Fruit fly (Drosophila melanogaster) whole organism, embryonic: ENCODE data around the gene CG17190.

ENCODE experiments used
- Abd-B ChIP-seq: fragments of 200-800 bp; sonication (Bioruptor generic); optimal IDR thresholded peaks from 2 replicates; lab custom pipeline; 2018; ENCODE audit warnings: missing biosample characterization, mild to moderate bottlenecking, missing genetic modification characterization, moderate library complexity
- Asciz ChIP-seq: fragments of 200-800 bp; sonication (Bioruptor generic); optimal IDR thresholded peaks from 2 replicates; lab custom pipeline; 2017; ENCODE audit warnings: missing biosample characterization, mild to moderate bottlenecking, missing genetic modification characterization, missing genetic modification reagents
- B-H1 ChIP-seq: fragments of 200-800 bp; sonication (Bioruptor generic); IDR thresholded peaks from 3 replicates; pipeline ENCODE4 v1.3.6; 2022; ENCODE audit warnings: missing biosample characterization, missing genetic modification characterization
- Blimp-1 ChIP-seq: fragments of 200-800 bp; sonication (Bioruptor generic); optimal IDR thresholded peaks from 3 replicates; lab custom pipeline; 2018; ENCODE audit warnings: missing biosample characterization, missing genetic modification characterization, mild to moderate bottlenecking, moderate library complexity, missing genetic modification reagents
- BtbVII ChIP-seq: fragments of 200-800 bp; sonication (Bioruptor generic); optimal IDR thresholded peaks from 3 replicates; lab custom pipeline; 2017; ENCODE audit warnings: missing biosample characterization, mild to moderate bottlenecking, missing genetic modification characterization
- CG10147 ChIP-seq: fragments of 200-800 bp; sonication (Bioruptor generic); optimal IDR thresholded peaks from 2 replicates; lab custom pipeline; 2019; ENCODE audit warnings: missing biosample characterization, mild to moderate bottlenecking, missing genetic modification characterization, moderate library complexity
- CG10274 ChIP-seq: fragments of 200-800 bp; sonication (Bioruptor generic); optimal IDR thresholded peaks from 3 replicates; lab custom pipeline; 2017; ENCODE audit warnings: missing biosample characterization, mild to moderate bottlenecking, missing genetic modification characterization
- CG10321 ChIP-seq: fragments of 200-800 bp; sonication (Bioruptor generic); IDR thresholded peaks from 2 replicates; pipeline ENCODE4 v1.3.6; 2022; ENCODE audit warnings: missing biosample characterization, missing genetic modification characterization
- CG10366 ChIP-seq: fragments of 200-800 bp; sonication (Bioruptor generic); IDR thresholded peaks from 2 replicates; pipeline ENCODE4 v1.3.6; 2022; ENCODE audit warnings: missing biosample characterization, missing genetic modification characterization
- CG10654 ChIP-seq: fragments of 200-800 bp; sonication (Bioruptor generic); optimal IDR thresholded peaks from 2 replicates; lab custom pipeline; 2016; ENCODE audit warnings: missing biosample characterization, missing genetic modification characterization
- CG10959 ChIP-seq: fragments of 200-800 bp; sonication (Bioruptor generic); IDR thresholded peaks from 2 replicates; pipeline ENCODE4 v1.3.6; 2022; ENCODE audit warnings: missing biosample characterization, missing genetic modification characterization
- CG11696 ChIP-seq: fragments of 200-800 bp; sonication (Bioruptor generic); IDR thresholded peaks from 2 replicates; pipeline ENCODE4 v1.3.6; 2022; ENCODE audit warnings: missing biosample characterization, missing genetic modification characterization
- CG14014 ChIP-seq: fragments of 200-800 bp; sonication (Bioruptor generic); IDR thresholded peaks from 2 replicates; pipeline ENCODE4 v1.3.6; 2022; ENCODE audit warnings: missing biosample characterization, missing genetic modification characterization
- CG16815 ChIP-seq: fragments of 200-800 bp; sonication (Bioruptor generic); optimal IDR thresholded peaks from 3 replicates; lab custom pipeline; 2017; ENCODE audit warnings: missing biosample characterization, mild to moderate bottlenecking, missing genetic modification characterization
- CG16863 ChIP-seq: fragments of 200-800 bp; sonication (Bioruptor generic); optimal IDR thresholded peaks from 3 replicates; lab custom pipeline; 2016; ENCODE audit warnings: missing biosample characterization, missing genetic modification characterization
- CG1832 ChIP-seq: fragments of 200-800 bp; sonication (Bioruptor generic); optimal IDR thresholded peaks from 2 replicates; lab custom pipeline; 2017; ENCODE audit warnings: missing biosample characterization, mild to moderate bottlenecking, missing genetic modification characterization, inconsistent platforms
- CG31365 ChIP-seq: fragments of 200-800 bp; sonication (Bioruptor generic); optimal IDR thresholded peaks from 2 replicates; lab custom pipeline; 2018; ENCODE audit warnings: missing biosample characterization, mild to moderate bottlenecking, missing genetic modification characterization
- CG32532 ChIP-seq: fragments of 200-800 bp; sonication (Bioruptor generic); IDR thresholded peaks from 2 replicates; pipeline ENCODE4 v1.3.6; 2022; ENCODE audit warnings: missing biosample characterization, missing genetic modification characterization
- CG7271 ChIP-seq: fragments of 200-800 bp; sonication (Bioruptor generic); optimal IDR thresholded peaks from 2 replicates; lab custom pipeline; 2018; ENCODE audit warnings: missing biosample characterization, mild to moderate bottlenecking, missing genetic modification characterization, moderate library complexity
- CG7928 ChIP-seq: fragments of 200-800 bp; sonication (Bioruptor generic); optimal IDR thresholded peaks from 2 replicates; lab custom pipeline; 2017; ENCODE audit warnings: missing biosample characterization, mild to moderate bottlenecking, missing genetic modification characterization
- CG8765 ChIP-seq: fragments of 200-800 bp; sonication (Bioruptor generic); IDR thresholded peaks from 2 replicates; pipeline ENCODE4 v1.3.6; 2022; ENCODE audit warnings: missing biosample characterization, missing genetic modification characterization
- Dll ChIP-seq: fragments of 200-800 bp; sonication (Bioruptor generic); IDR thresholded peaks from 4 replicates; pipeline ENCODE4 v1.3.6; 2022; ENCODE audit warnings: missing biosample characterization, missing genetic modification characterization; ENCODE audit not compliant: partially characterized antibody
- Ets97D ChIP-seq: fragments of 200-800 bp; sonication (Bioruptor generic); optimal IDR thresholded peaks from 3 replicates; lab custom pipeline; 2016; ENCODE audit warnings: missing biosample characterization, missing genetic modification characterization
- Hmr ChIP-seq: fragments of 200-800 bp; sonication (Bioruptor generic); optimal IDR thresholded peaks from 3 replicates; lab custom pipeline; 2017; ENCODE audit warnings: mild to moderate bottlenecking, missing biosample characterization, missing genetic modification reagents, missing genetic modification characterization
- Hr39 ChIP-seq: fragments of >200 bp; optimal IDR thresholded peaks from 2 replicates; lab custom pipeline; 2017
- Opbp ChIP-seq: fragments of 200-800 bp; sonication (Bioruptor generic); IDR thresholded peaks from 3 replicates; pipeline ENCODE4 v1.3.6; 2022; ENCODE audit warnings: missing biosample characterization, missing genetic modification characterization; ENCODE audit not compliant: partially characterized antibody
- Scr ChIP-seq: fragments of 200-800 bp; sonication (Bioruptor generic); IDR thresholded peaks from 2 replicates; pipeline ENCODE4 v1.3.6; 2022; ENCODE audit warnings: missing biosample characterization, missing genetic modification characterization; ENCODE audit not compliant: partially characterized antibody
- Side ChIP-seq: fragments of 200-800 bp; sonication (Bioruptor generic); optimal IDR thresholded peaks from 2 replicates; lab custom pipeline; 2016; ENCODE audit warnings: missing biosample characterization, missing genetic modification characterization
- Sox100B ChIP-seq: fragments of 200-800 bp; sonication (Bioruptor generic); optimal IDR thresholded peaks from 3 replicates; lab custom pipeline; 2018; ENCODE audit warnings: missing biosample characterization, mild to moderate bottlenecking, missing genetic modification characterization
- Taf1 ChIP-seq: fragments of 200-800 bp; sonication (Bioruptor generic); IDR thresholded peaks from 2 replicates; pipeline ENCODE4 v1.3.6; 2022; ENCODE audit warnings: missing biosample characterization, missing genetic modification characterization
- aop ChIP-seq: fragments of 200-800 bp; sonication (Bioruptor generic); IDR thresholded peaks from 2 replicates; pipeline ENCODE4 v1.3.6; 2022; ENCODE audit warnings: missing biosample characterization, missing genetic modification characterization
- bcd ChIP-seq: fragments of 200-800 bp; sonication (Bioruptor generic); optimal IDR thresholded peaks from 2 replicates; lab custom pipeline; 2017; ENCODE audit warnings: missing biosample characterization, mild to moderate bottlenecking, missing genetic modification characterization
- cad ChIP-seq: fragments of >200 bp; optimal IDR thresholded peaks from 2 replicates; lab custom pipeline; 2017; ENCODE audit warnings: missing biosample characterization, missing genetic modification characterization
- croc ChIP-seq: fragments of 200-800 bp; sonication (Bioruptor generic); conservative IDR thresholded peaks from 3 replicates; pipeline ENCODE4 v1.3.6; 2022; ENCODE audit warnings: missing biosample characterization, missing genetic modification characterization
- dmrt11E ChIP-seq: fragments of 200-800 bp; sonication (Bioruptor generic); optimal IDR thresholded peaks from 3 replicates; lab custom pipeline; 2018; ENCODE audit warnings: missing biosample characterization, mild to moderate bottlenecking, missing genetic modification characterization, moderate library complexity
- fd102C ChIP-seq: fragments of 200-800 bp; sonication (Bioruptor generic); optimal IDR thresholded peaks from 2 replicates; lab custom pipeline; 2018; ENCODE audit warnings: missing biosample characterization, mild to moderate bottlenecking, missing genetic modification characterization, moderate library complexity
- fd64A ChIP-seq: fragments of 200-800 bp; sonication (Bioruptor generic); optimal IDR thresholded peaks from 3 replicates; lab custom pipeline; 2018; ENCODE audit warnings: missing biosample characterization, mild to moderate bottlenecking, missing genetic modification characterization
- fru ChIP-seq: fragments of >200 bp; optimal IDR thresholded peaks from 2 replicates; lab custom pipeline; 2017
- fu2 ChIP-seq: fragments of 200-800 bp; sonication (Bioruptor generic); optimal IDR thresholded peaks from 2 replicates; lab custom pipeline; 2016; ENCODE audit warnings: missing biosample characterization, missing genetic modification characterization
- gsb ChIP-seq: fragments of 200-800 bp; sonication (Bioruptor generic); IDR thresholded peaks from 2 replicates; pipeline ENCODE4 v1.3.6; 2022; ENCODE audit warnings: missing biosample characterization, missing genetic modification characterization
- gsb-n ChIP-seq: fragments of 200-800 bp; sonication (Bioruptor generic); optimal IDR thresholded peaks from 3 replicates; lab custom pipeline; 2018; ENCODE audit warnings: missing biosample characterization, mild to moderate bottlenecking, missing genetic modification characterization
- jumu ChIP-seq: fragments of 200-800 bp; sonication (Bioruptor generic); optimal IDR thresholded peaks from 3 replicates; lab custom pipeline; 2016; ENCODE audit warnings: missing biosample characterization, missing genetic modification characterization
- klu ChIP-seq: fragments of 200-800 bp; sonication (Bioruptor generic); IDR thresholded peaks from 2 replicates; pipeline ENCODE4 v1.3.6; 2022; ENCODE audit warnings: missing biosample characterization, missing genetic modification characterization
- nerfin-2 ChIP-seq: fragments of 200-800 bp; sonication (Bioruptor generic); IDR thresholded peaks from 2 replicates; pipeline ENCODE4 v1.3.6; 2022; ENCODE audit warnings: missing biosample characterization, missing genetic modification characterization; ENCODE audit not compliant: partially characterized antibody
- run ChIP-seq: fragments of 200-800 bp; sonication (Bioruptor generic); optimal IDR thresholded peaks from 3 replicates; lab custom pipeline; 2018; ENCODE audit warnings: missing biosample characterization, mild to moderate bottlenecking, missing genetic modification characterization
- slbo ChIP-seq: fragments of 200-800 bp; sonication (Bioruptor generic); IDR thresholded peaks from 2 replicates; pipeline ENCODE4 v1.3.6; 2022; ENCODE audit warnings: missing biosample characterization, missing genetic modification characterization
- sna ChIP-seq: fragments of 200-800 bp; sonication (Bioruptor generic); IDR thresholded peaks from 2 replicates; pipeline ENCODE4 v1.3.6; 2022; ENCODE audit warnings: missing biosample characterization, missing genetic modification characterization; ENCODE audit not compliant: partially characterized antibody
- tll ChIP-seq, 2 experiments: fragments of 200-800 bp in 1 of 2; fragments of >200 bp in 1 of 2; sonication (Bioruptor generic) in 1 of 2; optimal IDR thresholded peaks; 2 replicates each; lab custom pipeline; 2017 to 2019; ENCODE audit warnings: missing biosample characterization in 2 of 2, missing genetic modification characterization in 2 of 2, mild to moderate bottlenecking in 1 of 2, moderate library complexity in 1 of 2
- twi ChIP-seq: fragments of 200-800 bp; optimal IDR thresholded peaks from 2 replicates; lab custom pipeline; 2019; ENCODE audit warnings: missing biosample characterization, mild to moderate bottlenecking, missing genetic modification characterization, moderate library complexity
- vnd ChIP-seq: fragments of 200-800 bp; sonication (Bioruptor generic); IDR thresholded peaks from 3 replicates; pipeline ENCODE4 v1.3.6; 2022; ENCODE audit warnings: missing biosample characterization, missing genetic modification characterization; ENCODE audit not compliant: partially characterized antibody
- zen ChIP-seq: fragments of 200-800 bp; sonication (Bioruptor generic); optimal IDR thresholded peaks from 3 replicates; lab custom pipeline; 2018; ENCODE audit warnings: missing biosample characterization, mild to moderate bottlenecking, missing genetic modification characterization, moderate library complexity
- zfh1 ChIP-seq: fragments of 200-800 bp; sonication (Bioruptor generic); IDR thresholded peaks from 3 replicates; pipeline ENCODE4 v1.3.6; 2022; ENCODE audit warnings: missing biosample characterization, missing genetic modification characterization

Gene CG17190

dm6 chr3R:19995408-19995807 lies 17.9 kb downstream of the CG17190 start (continued):
- TF ChIP-seq jumu (GFP tag; lab: Kevin White, UChicago) (no peak), fu2 (GFP tag; lab: Kevin White, UChicago) (no peak), CG10147 (GFP tag; lab: Kevin White, UChicago) (no peak), cad (GFP tag; lab: Kevin White, UChicago) (no peak), dmrt11E (tag; lab: Kevin White, UChicago) (no peak), zen (tag; lab: Kevin White, UChicago) (peak; percentile 59), aop (GFP tag; lab: Robert Waterston, UW) (no peak), Hr39 (no peak), Blimp-1 (no peak), CG10274 (GFP tag; lab: Kevin White, UChicago) (no peak), Ets97D (GFP tag; lab: Kevin White, UChicago) (no peak), tll (GFP tag; optimal IDR thresholded peaks at IDR 0.05; lab: Kevin White, UChicago) (peak in 1 of 2 experiments; percentile 87), Opbp (no peak), CG10654 (GFP tag; lab: Kevin White, UChicago) (no peak), gsb (no peak), CG7271 (tag; lab: Kevin White, UChicago) (peak; percentile 50), run (no peak), zfh1 (no peak), fru (no peak), B-H1 (GFP tag; lab: Robert Waterston, UW) (no peak), twi (tag; lab: Kevin White, UChicago) (peak; percentile 71), Scr (no peak), CG10321 (GFP tag; lab: Robert Waterston, UW) (no peak), croc (GFP tag; lab: Robert Waterston, UW) (no peak), Taf1 (GFP tag; lab: Robert Waterston, UW) (no peak), CG31365 (tag; lab: Kevin White, UChicago) (no peak), nerfin-2 (GFP tag; lab: Robert Waterston, UW) (no peak), fd102C (GFP tag; lab: Kevin White, UChicago) (peak; percentile 19), slbo (GFP tag; lab: Robert Waterston, UW) (no peak), CG16815 (GFP tag; lab: Kevin White, UChicago) (no peak), fd64A (no peak), Sox100B (GFP tag; lab: Kevin White, UChicago) (no peak), CG11696 (GFP tag; lab: Robert Waterston, UW) (no peak), Asciz (no peak), CG10959 (no peak), CG14014 (GFP tag; lab: Robert Waterston, UW) (no peak), Dll (GFP tag; lab: Robert Waterston, UW) (no peak), Abd-B (no peak), CG10366 (GFP tag; lab: Robert Waterston, UW) (no peak), CG16863 (GFP tag; lab: Kevin White, UChicago) (no peak), Hmr (GFP tag; lab: Kevin White, UChicago) (no peak), BtbVII (GFP tag; lab: Kevin White, UChicago) (no peak), CG8765 (GFP tag; lab: Robert Waterston, UW) (no peak), CG7928 (GFP tag; lab: Kevin White, UChicago) (no peak), gsb-n (tag; lab: Kevin White, UChicago) (no peak), Side (GFP tag; lab: Kevin White, UChicago) (no peak), CG32532 (no peak), CG1832 (GFP tag; lab: Kevin White, UChicago) (no peak), bcd (GFP tag; lab: Kevin White, UChicago) (no peak), klu (no peak), vnd (GFP tag; lab: Robert Waterston, UW) (no peak), sna (GFP tag; lab: Robert Waterston, UW) (no peak)
